Fruit fly (Drosophila melanogaster) whole organism: ENCODE data around the gene CG11885.
A peak's percentile ranks its signal among the peaks of the same experiment; 100 is the strongest.

Experiments used
- Dll ChIP-seq: fragments of >200 bp; optimal IDR thresholded peaks from 2 replicates; lab custom pipeline; 2017
- EcR ChIP-seq, 2 experiments: fragments of >200 bp; optimal IDR thresholded peaks; 2 replicates each; lab custom pipeline; 2017; ENCODE audit warnings: missing biosample characterization in 2 of 2, missing genetic modification characterization in 2 of 2, missing genetic modification reagents in 2 of 2
- pan ChIP-seq: fragments of >200 bp; optimal IDR thresholded peaks from 2 replicates; lab custom pipeline; 2017
- psq ChIP-seq: fragments of >200 bp; optimal IDR thresholded peaks from 2 replicates; lab custom pipeline; 2017
- usp ChIP-seq: fragments of >200 bp; optimal IDR thresholded peaks from 2 replicates; lab custom pipeline; 2017; ENCODE audit warnings: missing biosample characterization, missing genetic modification characterization, mixed read lengths

DNA sequence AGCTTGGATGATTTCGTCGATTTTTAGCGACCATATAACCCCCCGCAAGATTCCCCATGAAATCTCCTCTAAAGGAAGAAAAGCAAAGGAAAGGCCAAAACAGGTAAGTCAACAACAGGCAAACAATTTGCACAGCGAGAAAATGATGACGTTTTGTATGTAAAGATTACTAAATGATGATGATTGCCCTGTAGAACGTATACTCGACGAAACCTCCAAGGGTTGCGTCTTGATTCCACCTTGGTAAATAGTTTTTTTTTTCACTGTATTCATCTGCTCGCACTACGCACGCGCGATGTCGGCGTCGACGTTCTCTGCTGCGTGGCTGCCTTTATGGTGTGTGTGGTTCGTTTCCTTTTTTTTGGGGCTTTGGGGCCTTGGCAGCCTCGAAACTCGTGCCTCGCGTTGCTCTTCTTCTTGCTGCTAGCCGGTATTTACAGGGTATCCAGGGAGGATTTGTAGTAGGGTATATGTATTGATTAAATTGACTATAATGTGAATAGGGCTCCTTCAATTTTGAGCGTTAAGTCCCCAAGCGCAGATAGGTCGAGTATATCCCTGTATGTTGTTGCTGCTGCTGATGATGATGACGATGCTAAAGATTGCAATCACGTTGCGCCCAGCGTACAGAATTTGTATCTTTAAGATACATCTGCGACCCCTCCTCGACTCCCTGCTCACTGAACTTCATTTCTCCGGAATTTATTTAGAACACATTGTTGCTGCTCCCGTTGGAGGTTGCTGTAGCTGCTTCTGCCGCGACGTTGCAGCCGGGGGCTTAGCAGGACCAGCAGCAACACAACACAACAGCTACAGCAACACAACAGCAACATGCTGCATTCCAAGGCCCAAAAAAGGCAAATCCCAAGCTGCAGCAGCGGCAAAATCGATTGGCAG is 6.3 kb upstream of the CG11885 start:
- TF ChIP-seq usp (GFP tag; lab: Kevin White, UChicago) (no peak), psq (lab: Kevin White, UChicago) (no peak), EcR (GFP tag; optimal IDR thresholded peaks at IDR 0.05; lab: Kevin White, UChicago) (no peak), pan (lab: Kevin White, UChicago) (peak; percentile 40), Dll (lab: Kevin White, UChicago) (no peak)
